Fruit fly (Drosophila melanogaster) whole organism, embryonic: ENCODE data around the gene Dnai2.

ENCODE experiments used
- Atf6 ChIP-seq: fragments of 200-800 bp; sonication (Bioruptor generic); IDR thresholded peaks from 2 replicates; pipeline ENCODE4 v1.3.6; 2022; ENCODE audit warnings: missing biosample characterization, missing genetic modification characterization
- CG11247 ChIP-seq: fragments of 200-800 bp; sonication (Bioruptor generic); IDR thresholded peaks from 2 replicates; pipeline ENCODE4 v1.3.6; 2022; ENCODE audit warnings: missing biosample characterization, missing genetic modification characterization
- CG11695 ChIP-seq: fragments of 200-800 bp; sonication (Bioruptor generic); IDR thresholded peaks from 3 replicates; pipeline ENCODE4 v1.3.6; 2022; ENCODE audit warnings: missing biosample characterization, missing genetic modification characterization
- CG12299 ChIP-seq: fragments of 200-800 bp; sonication (Bioruptor generic); optimal IDR thresholded peaks from 2 replicates; lab custom pipeline; 2018; ENCODE audit warnings: missing biosample characterization, mild to moderate bottlenecking, missing genetic modification characterization
- CG14050 ChIP-seq: fragments of 200-800 bp; sonication (Bioruptor generic); IDR thresholded peaks from 3 replicates; pipeline ENCODE4 v1.3.6; 2022; ENCODE audit warnings: missing biosample characterization, missing genetic modification characterization
- CG15269 ChIP-seq: fragments of 200-800 bp; sonication (Bioruptor generic); optimal IDR thresholded peaks from 2 replicates; lab custom pipeline; 2018; ENCODE audit warnings: missing biosample characterization, mild to moderate bottlenecking, missing genetic modification characterization, moderate library complexity
- CG1603 ChIP-seq: fragments of 200-800 bp; sonication (Bioruptor generic); optimal IDR thresholded peaks from 2 replicates; lab custom pipeline; 2019; ENCODE audit warnings: missing biosample characterization, mild to moderate bottlenecking, missing genetic modification characterization, moderate library complexity
- CG18764 ChIP-seq: fragments of 200-800 bp; sonication (Bioruptor generic); optimal IDR thresholded peaks from 3 replicates; lab custom pipeline; 2016; ENCODE audit warnings: missing biosample characterization, missing genetic modification characterization
- CG2116 ChIP-seq: fragments of 200-800 bp; sonication (Bioruptor generic); optimal IDR thresholded peaks from 3 replicates; lab custom pipeline; 2018; ENCODE audit warnings: missing biosample characterization, mild to moderate bottlenecking, missing genetic modification characterization
- CG2678 ChIP-seq: fragments of 200-800 bp; sonication (Bioruptor generic); optimal IDR thresholded peaks from 3 replicates; lab custom pipeline; 2019; ENCODE audit warnings: missing biosample characterization, mild to moderate bottlenecking, missing genetic modification characterization, moderate library complexity
- CG30020 ChIP-seq: fragments of 200-800 bp; optimal IDR thresholded peaks from 2 replicates; lab custom pipeline; 2019; ENCODE audit warnings: missing biosample characterization, mild to moderate bottlenecking, missing genetic modification characterization, moderate library complexity
- CG30431 ChIP-seq: fragments of 200-800 bp; sonication (Bioruptor generic); optimal IDR thresholded peaks from 2 replicates; lab custom pipeline; 2017; ENCODE audit warnings: missing biosample characterization, missing genetic modification characterization
- CG3065 ChIP-seq: fragments of 200-800 bp; sonication (Bioruptor generic); optimal IDR thresholded peaks from 2 replicates; lab custom pipeline; 2016; ENCODE audit warnings: missing biosample characterization, missing genetic modification characterization
- CG42726 ChIP-seq: fragments of 200-800 bp; sonication (Bioruptor generic); IDR thresholded peaks from 2 replicates; pipeline ENCODE4 v1.3.6; 2022; ENCODE audit warnings: missing biosample characterization, missing genetic modification characterization; ENCODE audit not compliant: partially characterized antibody
- CG4360 ChIP-seq: fragments of 200-800 bp; sonication (Bioruptor generic); IDR thresholded peaks from 2 replicates; pipeline ENCODE4 v1.3.6; 2022; ENCODE audit warnings: missing biosample characterization, missing genetic modification characterization
- CG43689 ChIP-seq: fragments of 200-800 bp; sonication (Bioruptor generic); IDR thresholded peaks from 2 replicates; pipeline ENCODE4 v1.3.6; 2022; ENCODE audit warnings: missing biosample characterization, missing genetic modification characterization
- CG4730 ChIP-seq: fragments of 200-800 bp; sonication (Bioruptor generic); IDR thresholded peaks from 2 replicates; pipeline ENCODE4 v1.3.6; 2022; ENCODE audit warnings: missing biosample characterization, missing genetic modification characterization
- CG4820 ChIP-seq: fragments of 200-800 bp; sonication (Bioruptor generic); optimal IDR thresholded peaks from 3 replicates; lab custom pipeline; 2016; ENCODE audit warnings: missing biosample characterization, missing genetic modification characterization
- CG5953 ChIP-seq: fragments of 200-800 bp; sonication (Bioruptor generic); IDR thresholded peaks from 2 replicates; pipeline ENCODE4 v1.3.6; 2022; ENCODE audit warnings: missing biosample characterization, missing genetic modification characterization
- CG6813 ChIP-seq: fragments of 200-800 bp; sonication (Bioruptor generic); optimal IDR thresholded peaks from 2 replicates; lab custom pipeline; 2017; ENCODE audit warnings: missing biosample characterization, missing genetic modification characterization, mild to moderate bottlenecking, moderate library complexity, missing genetic modification reagents
- CG8388 ChIP-seq: fragments of 200-800 bp; sonication (Bioruptor generic); optimal IDR thresholded peaks from 2 replicates; lab custom pipeline; 2019; ENCODE audit warnings: missing biosample characterization, mild to moderate bottlenecking, missing genetic modification characterization, moderate library complexity
- CG8944 ChIP-seq: fragments of 200-800 bp; sonication (Bioruptor generic); optimal IDR thresholded peaks from 3 replicates; lab custom pipeline; 2016; ENCODE audit warnings: missing biosample characterization, missing genetic modification characterization
- CG9817 ChIP-seq: fragments of 200-800 bp; sonication (Bioruptor generic); optimal IDR thresholded peaks from 2 replicates; lab custom pipeline; 2018; ENCODE audit warnings: missing biosample characterization, mild to moderate bottlenecking, missing genetic modification characterization, moderate library complexity
- Doc2 ChIP-seq: fragments of 200-800 bp; sonication (Bioruptor generic); IDR thresholded peaks from 2 replicates; pipeline ENCODE4 v1.3.6; 2022; ENCODE audit warnings: missing biosample characterization, missing genetic modification characterization
- Doc3 ChIP-seq: fragments of 200-800 bp; sonication (Bioruptor generic); IDR thresholded peaks from 3 replicates; pipeline ENCODE4 v1.3.6; 2022; ENCODE audit warnings: missing biosample characterization, missing genetic modification characterization; ENCODE audit not compliant: partially characterized antibody
- Drgx ChIP-seq: fragments of 200-800 bp; sonication (Bioruptor generic); IDR thresholded peaks from 2 replicates; pipeline ENCODE4 v1.3.6; 2022; ENCODE audit warnings: missing biosample characterization, missing genetic modification characterization
- E2f2 ChIP-seq: fragments of 200-800 bp; sonication (Bioruptor generic); IDR thresholded peaks from 2 replicates; pipeline ENCODE4 v1.3.6; 2022; ENCODE audit warnings: missing biosample characterization, missing genetic modification characterization
- HmgZ ChIP-seq: fragments of 200-800 bp; sonication (Bioruptor generic); optimal IDR thresholded peaks from 2 replicates; lab custom pipeline; 2018; ENCODE audit warnings: missing biosample characterization, mild to moderate bottlenecking, missing genetic modification characterization
- Nf-YA ChIP-seq: fragments of 200-800 bp; sonication (Bioruptor generic); IDR thresholded peaks from 2 replicates; pipeline ENCODE4 v1.3.6; 2022; ENCODE audit warnings: missing biosample characterization, missing genetic modification characterization
- Xrp1 ChIP-seq: fragments of 200-800 bp; sonication (Bioruptor generic); IDR thresholded peaks from 2 replicates; pipeline ENCODE4 v1.3.6; 2022; ENCODE audit warnings: missing biosample characterization, missing genetic modification characterization
- YL-1 ChIP-seq: fragments of 200-800 bp; sonication (Bioruptor generic); optimal IDR thresholded peaks from 3 replicates; lab custom pipeline; 2017; ENCODE audit warnings: missing biosample characterization, mild to moderate bottlenecking, missing genetic modification characterization
- ab ChIP-seq: fragments of 200-800 bp; sonication (Bioruptor generic); optimal IDR thresholded peaks from 2 replicates; lab custom pipeline; 2016; ENCODE audit warnings: missing biosample characterization, missing genetic modification characterization
- aop ChIP-seq: fragments of 200-800 bp; sonication (Bioruptor generic); IDR thresholded peaks from 2 replicates; pipeline ENCODE4 v1.3.6; 2022; ENCODE audit warnings: missing biosample characterization, missing genetic modification characterization
- az2 ChIP-seq: fragments of 200-800 bp; sonication (Bioruptor generic); optimal IDR thresholded peaks from 3 replicates; lab custom pipeline; 2016; ENCODE audit warnings: missing biosample characterization, missing genetic modification characterization
- bbx ChIP-seq: fragments of 200-800 bp; sonication (Bioruptor generic); IDR thresholded peaks from 2 replicates; pipeline ENCODE4 v1.3.6; 2022; ENCODE audit warnings: missing biosample characterization, missing genetic modification characterization; ENCODE audit not compliant: partially characterized antibody
- cg ChIP-seq: fragments of 200-800 bp; sonication (Bioruptor generic); optimal IDR thresholded peaks from 3 replicates; lab custom pipeline; 2019; ENCODE audit warnings: missing biosample characterization, mild to moderate bottlenecking, missing genetic modification characterization, moderate library complexity
- chinmo ChIP-seq: fragments of 200-800 bp; sonication (Bioruptor generic); IDR thresholded peaks from 4 replicates; pipeline ENCODE4 v1.3.6; 2022; ENCODE audit warnings: missing biosample characterization, missing genetic modification characterization; ENCODE audit not compliant: partially characterized antibody
- dpn ChIP-seq, 2 experiments: fragments of 200-800 bp; sonication (Bioruptor generic); optimal IDR thresholded peaks; 3 replicates each; lab custom pipeline; 2016; ENCODE audit warnings: missing biosample characterization in 2 of 2, missing genetic modification characterization in 2 of 2
- esg ChIP-seq: fragments of 200-800 bp; sonication (Bioruptor generic); conservative IDR thresholded peaks from 2 replicates; pipeline ENCODE4 v1.3.6; 2022; ENCODE audit warnings: missing biosample characterization, missing genetic modification characterization
- fu2 ChIP-seq: fragments of 200-800 bp; sonication (Bioruptor generic); optimal IDR thresholded peaks from 2 replicates; lab custom pipeline; 2016; ENCODE audit warnings: missing biosample characterization, missing genetic modification characterization
- hb ChIP-seq: fragments of 200-800 bp; sonication (Bioruptor generic); IDR thresholded peaks from 3 replicates; pipeline ENCODE4 v1.3.6; 2022; ENCODE audit warnings: missing biosample characterization, missing genetic modification characterization; ENCODE audit not compliant: partially characterized antibody
- hbn ChIP-seq: fragments of 200-800 bp; sonication (Bioruptor generic); IDR thresholded peaks from 2 replicates; pipeline ENCODE4 v1.3.6; 2022; ENCODE audit warnings: missing biosample characterization, missing genetic modification characterization; ENCODE audit not compliant: partially characterized antibody
- mirr ChIP-seq: fragments of 200-800 bp; sonication (Bioruptor generic); optimal IDR thresholded peaks from 3 replicates; lab custom pipeline; 2018; ENCODE audit warnings: missing biosample characterization, mild to moderate bottlenecking, missing genetic modification characterization
- oc ChIP-seq: fragments of 200-800 bp; sonication (Bioruptor generic); optimal IDR thresholded peaks from 2 replicates; lab custom pipeline; 2018; ENCODE audit warnings: missing biosample characterization, mild to moderate bottlenecking, missing genetic modification characterization, moderate library complexity
- p53 ChIP-seq: fragments of 200-800 bp; sonication (Bioruptor generic); optimal IDR thresholded peaks from 2 replicates; lab custom pipeline; 2016; ENCODE audit warnings: missing biosample characterization, missing genetic modification characterization
- pum ChIP-seq: fragments of 200-800 bp; sonication (Bioruptor generic); optimal IDR thresholded peaks from 2 replicates; lab custom pipeline; 2016; ENCODE audit warnings: missing biosample characterization, missing genetic modification characterization
- scrt ChIP-seq: fragments of 200-800 bp; sonication (Bioruptor generic); optimal IDR thresholded peaks from 2 replicates; lab custom pipeline; 2018; ENCODE audit warnings: missing biosample characterization, mild to moderate bottlenecking, missing genetic modification characterization, moderate library complexity
- stwl ChIP-seq: fragments of 200-800 bp; sonication (Bioruptor generic); optimal IDR thresholded peaks from 3 replicates; lab custom pipeline; 2018; ENCODE audit warnings: missing biosample characterization, mild to moderate bottlenecking, missing genetic modification characterization, moderate library complexity
- ttk ChIP-seq: fragments of 200-800 bp; sonication (Bioruptor generic); IDR thresholded peaks from 2 replicates; pipeline ENCODE4 v2.1.2; 2022; ENCODE audit warnings: missing biosample characterization, missing genetic modification characterization
- z ChIP-seq: fragments of 200-800 bp; sonication (Bioruptor generic); IDR thresholded peaks from 3 replicates; pipeline ENCODE4 v1.3.6; 2022; ENCODE audit warnings: missing biosample characterization, missing genetic modification characterization
- zen ChIP-seq: fragments of 200-800 bp; sonication (Bioruptor generic); optimal IDR thresholded peaks from 3 replicates; lab custom pipeline; 2018; ENCODE audit warnings: missing biosample characterization, mild to moderate bottlenecking, missing genetic modification characterization, moderate library complexity

Dnai2 gene

dm6 chr3L:11680298-11680697, 18.8 kb downstream of the Dnai2 start, which contains the start of gene CG32085 (continued):
- TF ChIP-seq CG42726 (GFP tag; lab: Robert Waterston, UW) = no peak
- TF ChIP-seq CG8944 (GFP tag; lab: Kevin White, UChicago) = peak; percentile 61
- TF ChIP-seq ab = no peak
- TF ChIP-seq YL-1 = no peak
- TF ChIP-seq chinmo = peak; percentile 71; the same call in 2 of the 4 replicates
- TF ChIP-seq CG5953 (GFP tag; lab: Robert Waterston, UW) = 0 out of 2 replicates have a peak, but pooled peaks have one; percentile 47
- peak; percentile 75 for TF ChIP-seq Drgx (GFP tag; lab: Robert Waterston, UW)
- TF ChIP-seq cg = no peak
- TF ChIP-seq mirr (GFP tag; lab: Kevin White, UChicago) = peak; percentile 10
- TF ChIP-seq pum (GFP tag; lab: Kevin White, UChicago) = peak; percentile 52
- TF ChIP-seq CG3065 (GFP tag; lab: Kevin White, UChicago) = no peak
- TF ChIP-seq E2f2 (GFP tag; lab: Robert Waterston, UW) = peak; percentile 47
- peak; percentile 32 for TF ChIP-seq CG9817
- TF ChIP-seq CG43689 (GFP tag; lab: Robert Waterston, UW) = no peak
- peak; percentile 54 for TF ChIP-seq fu2 (GFP tag; lab: Kevin White, UChicago)
- TF ChIP-seq CG30020 (tag; lab: Kevin White, UChicago) = no peak
- peak; percentile 48; the same call in 1 of the 3 replicates for TF ChIP-seq CG11695
- TF ChIP-seq oc (tag; lab: Kevin White, UChicago) = no peak
- TF ChIP-seq stwl (tag; lab: Kevin White, UChicago) = no peak
- TF ChIP-seq CG11247 = peak; percentile 77
- no peak for TF ChIP-seq hb (GFP tag; lab: Robert Waterston, UW)
- TF ChIP-seq dpn (GFP tag; optimal IDR thresholded peaks at IDR 0.05; lab: Kevin White, UChicago) = peak; percentile 57 to 74
- 0 out of 3 replicates have a peak, but pooled peaks have one; percentile 29 for TF ChIP-seq z (GFP tag; lab: Robert Waterston, UW)
- no peak; the same call in 1 of the 2 replicates for TF ChIP-seq Xrp1
- TF ChIP-seq Doc2 (GFP tag; lab: Robert Waterston, UW) = no peak
- peak; percentile 38 for TF ChIP-seq HmgZ
- no peak for TF ChIP-seq Doc3
- TF ChIP-seq esg (GFP tag; lab: Robert Waterston, UW) = no peak
- TF ChIP-seq bbx (GFP tag; lab: Robert Waterston, UW) = no peak
- peak; percentile 6 for TF ChIP-seq p53 (GFP tag; lab: Kevin White, UChicago)
- peak; percentile 22 for TF ChIP-seq CG4820 (GFP tag; lab: Kevin White, UChicago)
- peak; percentile 31 for TF ChIP-seq scrt (GFP tag; lab: Kevin White, UChicago)
- TF ChIP-seq CG1603 = no peak
- peak; percentile 42 for TF ChIP-seq CG15269 (tag; lab: Kevin White, UChicago)
- no peak for TF ChIP-seq CG14050 (GFP tag; lab: Robert Waterston, UW)
- no peak for TF ChIP-seq aop (GFP tag; lab: Robert Waterston, UW)
- peak; percentile 33 for TF ChIP-seq CG18764
- TF ChIP-seq az2 (GFP tag; lab: Kevin White, UChicago) = peak; percentile 56
- peak; percentile 59 for TF ChIP-seq CG2678 (tag; lab: Kevin White, UChicago)
- no peak for TF ChIP-seq CG30431 (GFP tag; lab: Kevin White, UChicago)
- no peak for TF ChIP-seq CG2116
- TF ChIP-seq CG12299 (tag; lab: Kevin White, UChicago) = no peak
- no peak for TF ChIP-seq zen (tag; lab: Kevin White, UChicago)
- TF ChIP-seq Nf-YA = no peak
- TF ChIP-seq CG8388 (GFP tag; lab: Kevin White, UChicago) = no peak
- TF ChIP-seq Atf6 (GFP tag; lab: Robert Waterston, UW) = peak; percentile 66
- peak; percentile 50 for TF ChIP-seq CG6813
- no peak for TF ChIP-seq CG4360 (GFP tag; lab: Robert Waterston, UW)
- peak; percentile 54; the same call in 1 of the 2 replicates for TF ChIP-seq CG4730
- no peak for TF ChIP-seq hbn (GFP tag; lab: Robert Waterston, UW)
- no peak for TF ChIP-seq ttk (GFP tag; lab: Robert Waterston, UW)
